Fruit fly (Drosophila melanogaster) whole organism, embryonic: ENCODE results near the gene CG11581.
A peak's percentile ranks its signal among the peaks of the same experiment; 100 is the strongest.

ENCODE experiments used
- CG10543 ChIP-seq: fragments of 200-800 bp; sonication (Bioruptor generic); optimal IDR thresholded peaks from 3 replicates; lab custom pipeline; 2017; ENCODE audit warnings: missing biosample characterization, mild to moderate bottlenecking, missing genetic modification characterization, moderate library complexity
- CG11398 ChIP-seq: fragments of 200-800 bp; sonication (Bioruptor generic); optimal IDR thresholded peaks from 2 replicates; lab custom pipeline; 2016; ENCODE audit warnings: missing biosample characterization, missing genetic modification characterization
- CG12942 ChIP-seq: fragments of 200-800 bp; sonication (Bioruptor generic); optimal IDR thresholded peaks from 3 replicates; lab custom pipeline; 2016; ENCODE audit warnings: missing biosample characterization, missing genetic modification characterization
- CG14710 ChIP-seq: fragments of 200-800 bp; sonication (Bioruptor generic); optimal IDR thresholded peaks from 3 replicates; lab custom pipeline; 2019; ENCODE audit warnings: missing biosample characterization, mild to moderate bottlenecking, missing genetic modification characterization, moderate library complexity
- CG15269 ChIP-seq: fragments of 200-800 bp; sonication (Bioruptor generic); optimal IDR thresholded peaks from 2 replicates; lab custom pipeline; 2018; ENCODE audit warnings: missing biosample characterization, mild to moderate bottlenecking, missing genetic modification characterization, moderate library complexity
- CG17385 ChIP-seq: fragments of 200-800 bp; sonication (Bioruptor generic); optimal IDR thresholded peaks from 3 replicates; lab custom pipeline; 2018; ENCODE audit warnings: missing biosample characterization, mild to moderate bottlenecking, missing genetic modification characterization
- CG18599 ChIP-seq: fragments of 200-800 bp; sonication (Bioruptor generic); optimal IDR thresholded peaks from 3 replicates; lab custom pipeline; 2017; ENCODE audit warnings: missing biosample characterization, missing genetic modification characterization, mild to moderate bottlenecking, moderate library complexity, missing genetic modification reagents
- CG30020 ChIP-seq: fragments of 200-800 bp; optimal IDR thresholded peaks from 2 replicates; lab custom pipeline; 2019; ENCODE audit warnings: missing biosample characterization, mild to moderate bottlenecking, missing genetic modification characterization, moderate library complexity
- CG31388 ChIP-seq: fragments of 200-800 bp; sonication (Bioruptor generic); optimal IDR thresholded peaks from 2 replicates; lab custom pipeline; 2016; ENCODE audit warnings: missing biosample characterization, missing genetic modification characterization
- CG3407 ChIP-seq: fragments of 200-800 bp; sonication (Bioruptor generic); optimal IDR thresholded peaks from 2 replicates; lab custom pipeline; 2018; ENCODE audit warnings: missing biosample characterization, mild to moderate bottlenecking, missing genetic modification characterization
- CG3995 ChIP-seq: fragments of 200-800 bp; sonication (Bioruptor generic); optimal IDR thresholded peaks from 3 replicates; lab custom pipeline; 2016; ENCODE audit warnings: missing biosample characterization, missing genetic modification characterization
- CoRest ChIP-seq: fragments of 200-800 bp; sonication (Bioruptor generic); optimal IDR thresholded peaks from 3 replicates; lab custom pipeline; 2018; ENCODE audit warnings: missing biosample characterization, mild to moderate bottlenecking, missing genetic modification characterization, moderate library complexity
- Drgx ChIP-seq: fragments of 200-800 bp; sonication (Bioruptor generic); IDR thresholded peaks from 2 replicates; pipeline ENCODE4 v1.3.6; 2022; ENCODE audit warnings: missing biosample characterization, missing genetic modification characterization
- Ets65A ChIP-seq: fragments of 200-800 bp; sonication (Bioruptor generic); peaks from one replicate; lab custom pipeline; 2016; ENCODE audit warnings: missing biosample characterization, missing genetic modification characterization
- Kr ChIP-seq: fragments of 200-800 bp; sonication (Bioruptor generic); optimal IDR thresholded peaks from 2 replicates; lab custom pipeline; 2017; ENCODE audit warnings: missing biosample characterization, mild to moderate bottlenecking, missing genetic modification characterization
- Mrtf ChIP-seq: fragments of 200-800 bp; sonication (Bioruptor generic); IDR thresholded peaks from 3 replicates; pipeline ENCODE4 v1.3.6; 2022; ENCODE audit warnings: missing biosample characterization, missing genetic modification characterization
- NFAT ChIP-seq: fragments of 200-800 bp; sonication (Bioruptor generic); IDR thresholded peaks from 2 replicates; pipeline ENCODE4 v1.3.6; 2022; ENCODE audit warnings: missing biosample characterization, missing genetic modification characterization
- Oli ChIP-seq: fragments of 200-800 bp; sonication (Bioruptor generic); optimal IDR thresholded peaks from 2 replicates; lab custom pipeline; 2018; ENCODE audit warnings: missing biosample characterization, mild to moderate bottlenecking, missing genetic modification characterization, moderate library complexity
- PHDP ChIP-seq: fragments of 200-800 bp; sonication (Bioruptor generic); optimal IDR thresholded peaks from 3 replicates; lab custom pipeline; 2018; ENCODE audit warnings: missing biosample characterization, mild to moderate bottlenecking, missing genetic modification characterization, moderate library complexity
- Xbp1 ChIP-seq: fragments of 200-800 bp; sonication (Bioruptor generic); optimal IDR thresholded peaks from 3 replicates; lab custom pipeline; 2016; ENCODE audit warnings: missing biosample characterization, mild to moderate bottlenecking, missing genetic modification characterization
- bigmax ChIP-seq: fragments of 200-800 bp; sonication (Bioruptor generic); optimal IDR thresholded peaks from 2 replicates; lab custom pipeline; 2018; ENCODE audit warnings: missing biosample characterization, mild to moderate bottlenecking, missing genetic modification characterization
- cas ChIP-seq: fragments of 200-800 bp; sonication (Bioruptor generic); IDR thresholded peaks from 2 replicates; pipeline ENCODE4 v1.3.6; 2022; ENCODE audit warnings: missing biosample characterization, missing genetic modification characterization
- chm ChIP-seq: fragments of 200-800 bp; sonication (Bioruptor generic); IDR thresholded peaks from 2 replicates; pipeline ENCODE4 v1.3.6; 2022; ENCODE audit warnings: missing biosample characterization, missing genetic modification characterization
- dimm ChIP-seq: fragments of 200-800 bp; sonication (Bioruptor generic); IDR thresholded peaks from 2 replicates; pipeline ENCODE4 v1.3.6; 2022; ENCODE audit warnings: missing biosample characterization, missing genetic modification characterization
- ftz-f1 ChIP-seq: fragments of 200-800 bp; sonication (Bioruptor generic); optimal IDR thresholded peaks from 2 replicates; lab custom pipeline; 2016; ENCODE audit warnings: missing biosample characterization, missing genetic modification characterization
- grau ChIP-seq: fragments of 200-800 bp; optimal IDR thresholded peaks from 3 replicates; lab custom pipeline; 2019; ENCODE audit warnings: missing biosample characterization, mild to moderate bottlenecking, missing genetic modification characterization, moderate library complexity
- gsb-n ChIP-seq: fragments of 200-800 bp; sonication (Bioruptor generic); optimal IDR thresholded peaks from 3 replicates; lab custom pipeline; 2018; ENCODE audit warnings: missing biosample characterization, mild to moderate bottlenecking, missing genetic modification characterization
- her ChIP-seq: fragments of 200-800 bp; sonication (Bioruptor generic); optimal IDR thresholded peaks from 2 replicates; lab custom pipeline; 2016; ENCODE audit warnings: missing biosample characterization, missing genetic modification characterization
- ind ChIP-seq: fragments of 200-800 bp; sonication (Bioruptor generic); optimal IDR thresholded peaks from 3 replicates; lab custom pipeline; 2016; ENCODE audit warnings: missing biosample characterization, missing genetic modification characterization
- jing ChIP-seq: fragments of 200-800 bp; sonication (Bioruptor generic); optimal IDR thresholded peaks from 2 replicates; lab custom pipeline; 2018; ENCODE audit warnings: missing biosample characterization, mild to moderate bottlenecking, missing genetic modification characterization
- lab ChIP-seq: fragments of 200-800 bp; sonication (Bioruptor generic); optimal IDR thresholded peaks from 3 replicates; lab custom pipeline; 2017; ENCODE audit warnings: missing biosample characterization, missing genetic modification characterization, mild to moderate bottlenecking, moderate library complexity, missing genetic modification reagents
- mirr ChIP-seq: fragments of 200-800 bp; sonication (Bioruptor generic); optimal IDR thresholded peaks from 3 replicates; lab custom pipeline; 2018; ENCODE audit warnings: missing biosample characterization, mild to moderate bottlenecking, missing genetic modification characterization
- nom ChIP-seq: fragments of 200-800 bp; sonication (Bioruptor generic); optimal IDR thresholded peaks from 2 replicates; lab custom pipeline; 2017; ENCODE audit warnings: missing biosample characterization, missing genetic modification characterization, mild to moderate bottlenecking, moderate library complexity, missing genetic modification reagents
- pita ChIP-seq: fragments of 200-800 bp; sonication (Bioruptor generic); optimal IDR thresholded peaks from 2 replicates; lab custom pipeline; 2017; ENCODE audit warnings: missing biosample characterization, mild to moderate bottlenecking, missing genetic modification characterization
- run ChIP-seq: fragments of 200-800 bp; sonication (Bioruptor generic); optimal IDR thresholded peaks from 3 replicates; lab custom pipeline; 2018; ENCODE audit warnings: missing biosample characterization, mild to moderate bottlenecking, missing genetic modification characterization
- scrt ChIP-seq: fragments of 200-800 bp; sonication (Bioruptor generic); optimal IDR thresholded peaks from 2 replicates; lab custom pipeline; 2018; ENCODE audit warnings: missing biosample characterization, mild to moderate bottlenecking, missing genetic modification characterization, moderate library complexity
- sens ChIP-seq: fragments of 200-800 bp; sonication (Bioruptor generic); peaks from one replicate; lab custom pipeline; 2016; ENCODE audit warnings: missing biosample characterization, missing genetic modification characterization
- slbo ChIP-seq: fragments of 200-800 bp; sonication (Bioruptor generic); IDR thresholded peaks from 2 replicates; pipeline ENCODE4 v1.3.6; 2022; ENCODE audit warnings: missing biosample characterization, missing genetic modification characterization
- slou ChIP-seq: fragments of 200-800 bp; sonication (Bioruptor generic); optimal IDR thresholded peaks from 3 replicates; lab custom pipeline; 2016; ENCODE audit warnings: missing biosample characterization, missing genetic modification characterization
- stc ChIP-seq: fragments of 200-800 bp; sonication (Bioruptor generic); IDR thresholded peaks from 2 replicates; pipeline ENCODE4 v1.3.6; 2022; ENCODE audit warnings: missing biosample characterization, missing genetic modification characterization
- zf30C ChIP-seq: fragments of 200-800 bp; sonication (Bioruptor generic); optimal IDR thresholded peaks from 3 replicates; lab custom pipeline; 2018; ENCODE audit warnings: missing biosample characterization, mild to moderate bottlenecking, missing genetic modification characterization
- zfh1 ChIP-seq: fragments of 200-800 bp; sonication (Bioruptor generic); IDR thresholded peaks from 3 replicates; pipeline ENCODE4 v1.3.6; 2022; ENCODE audit warnings: missing biosample characterization, missing genetic modification characterization

Gene CG11581

DNA sequence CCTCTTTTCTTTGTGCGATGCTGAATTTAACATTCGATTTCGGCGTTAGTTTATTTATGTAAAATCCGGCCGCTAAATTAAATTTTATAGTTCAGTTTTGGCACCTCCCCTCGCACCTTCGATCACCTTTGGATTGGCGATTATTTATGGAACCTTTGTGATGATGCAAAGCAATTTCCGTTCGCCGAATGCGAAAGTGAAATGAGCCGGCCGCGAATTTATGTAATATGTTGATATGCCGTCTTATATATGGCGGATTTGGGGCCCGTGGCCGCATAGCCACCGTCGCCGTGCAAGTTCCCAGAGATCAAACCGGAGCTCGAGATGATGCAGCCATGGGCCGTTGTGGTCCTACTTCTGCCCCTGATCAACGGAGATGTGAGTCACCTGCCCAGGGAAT lies at the start of gene CG11581:
Gene CG11581 (plus strand): TSS at position 301 of the 400 bp plus-strand sequence.
- no peak for TF ChIP-seq CG3995 (GFP tag; lab: Kevin White, UChicago)
- no peak for TF ChIP-seq jing
- TF ChIP-seq CG30020, result no peak
- no peak for TF ChIP-seq CG14710
- TF ChIP-seq chm (GFP tag; lab: Robert Waterston, UW), result no peak
- no peak for TF ChIP-seq CG31388 (GFP tag; lab: Kevin White, UChicago)
- TF ChIP-seq slou (GFP tag; lab: Kevin White, UChicago), result no peak
- TF ChIP-seq CG11398 (GFP tag; lab: Kevin White, UChicago), result no peak
- TF ChIP-seq her (GFP tag; lab: Kevin White, UChicago), result no peak
- no peak for TF ChIP-seq ind (GFP tag; lab: Kevin White, UChicago)

DNA sequence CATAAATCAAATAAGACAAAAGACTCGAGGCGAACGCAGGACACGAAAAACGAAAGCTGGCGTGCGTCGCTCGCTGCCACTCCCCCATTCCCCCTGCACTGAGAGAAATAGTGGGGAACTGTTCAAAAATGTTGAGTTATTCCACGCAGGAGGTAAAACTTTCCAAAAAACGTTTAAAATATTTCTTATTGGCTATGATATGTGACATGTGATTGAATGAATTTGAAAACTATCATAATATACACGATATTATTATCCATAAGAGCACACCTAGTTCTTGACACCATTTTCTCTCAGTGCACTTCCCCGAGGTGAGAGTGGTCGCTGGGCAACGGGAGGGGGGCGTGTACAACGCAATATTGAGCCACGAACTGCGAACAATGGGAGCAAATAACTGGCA lies 42.8 kb upstream of the CG11581 start:
- TF ChIP-seq nom (GFP tag; lab: Kevin White, UChicago) (peak; percentile 22), Oli (tag; lab: Kevin White, UChicago) (no peak), CG15269 (tag; lab: Kevin White, UChicago) (no peak)

DNA sequence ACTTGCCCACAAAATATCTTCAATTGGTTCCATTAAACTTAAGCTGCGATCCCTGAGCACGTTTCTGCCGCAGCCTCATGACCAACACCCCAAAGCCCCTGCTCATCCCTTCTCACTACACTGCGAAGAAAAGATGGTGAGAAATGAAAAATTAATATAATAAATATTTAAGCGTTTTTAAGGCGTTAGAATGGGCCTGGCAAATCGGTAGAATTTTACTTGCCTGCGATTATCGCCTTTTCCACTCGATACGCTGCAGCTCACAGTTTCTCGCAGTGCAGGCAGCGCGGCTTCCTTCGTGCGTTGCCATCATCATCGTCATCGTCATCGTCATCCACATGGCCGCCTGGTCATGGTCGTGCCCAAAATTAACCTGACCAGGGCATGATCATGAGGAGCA lies 28.6 kb upstream of the CG11581 start:
- TF ChIP-seq Drgx (GFP tag; lab: Robert Waterston, UW) (0 out of 2 replicates have a peak, but pooled peaks have one; percentile 11), CG3407 (GFP tag; lab: Kevin White, UChicago) (no peak)

DNA sequence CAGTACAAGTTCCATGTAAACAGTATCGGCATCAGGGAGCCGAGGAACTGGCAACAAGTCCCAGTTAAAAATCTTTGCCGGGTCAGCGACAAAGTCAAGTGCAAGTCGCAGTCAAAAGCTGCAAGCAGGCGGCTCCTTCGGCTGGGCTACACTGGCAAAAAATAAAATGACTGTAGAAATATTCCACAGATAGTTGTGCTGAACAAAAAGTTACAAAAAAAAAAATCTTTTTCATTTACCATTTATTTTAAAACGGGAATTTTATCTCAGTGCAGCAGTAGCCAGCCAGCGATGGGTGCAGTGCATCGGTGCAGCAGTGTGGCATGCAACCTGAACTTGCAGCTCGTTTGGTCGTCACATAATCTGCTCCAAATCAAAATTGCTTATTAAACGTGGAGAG lies 27.4 kb upstream of the CG11581 start:
- TF ChIP-seq sens (GFP tag; lab: Kevin White, UChicago), result peak; percentile 6
- TF ChIP-seq Drgx (GFP tag; lab: Robert Waterston, UW), result peak; percentile 71
- TF ChIP-seq lab (GFP tag; lab: Kevin White, UChicago), result no peak
- TF ChIP-seq Mrtf, result no peak

DNA sequence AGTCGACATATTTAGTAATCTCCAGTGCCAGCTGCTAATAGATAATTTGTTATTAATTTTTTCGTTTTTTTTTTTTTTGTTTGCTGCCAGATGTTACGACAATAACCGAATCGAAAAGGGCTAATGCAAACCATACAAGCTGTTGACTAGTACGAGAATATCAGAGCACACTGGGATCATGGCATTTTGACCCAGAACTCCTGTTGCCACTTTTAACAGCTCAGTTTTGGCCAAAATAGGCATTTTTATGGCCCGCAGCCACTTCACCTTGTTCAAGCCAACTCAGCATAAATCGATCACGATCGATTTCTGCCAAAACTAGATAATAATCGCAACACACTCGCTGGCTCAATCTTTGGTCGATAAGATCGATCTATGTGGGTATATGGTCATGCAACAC lies 24.8 kb upstream of the CG11581 start, which contains the start of gene CG12479:
Gene CG12479 (minus strand): TSS at position 101 of the 400 bp plus-strand sequence.
- TF ChIP-seq ftz-f1 (no peak), bigmax (no peak), stc (no peak), pita (no peak), gsb-n (no peak), zf30C (GFP tag; lab: Kevin White, UChicago) (no peak), Ets65A (GFP tag; lab: Kevin White, UChicago) (no peak)

DNA sequence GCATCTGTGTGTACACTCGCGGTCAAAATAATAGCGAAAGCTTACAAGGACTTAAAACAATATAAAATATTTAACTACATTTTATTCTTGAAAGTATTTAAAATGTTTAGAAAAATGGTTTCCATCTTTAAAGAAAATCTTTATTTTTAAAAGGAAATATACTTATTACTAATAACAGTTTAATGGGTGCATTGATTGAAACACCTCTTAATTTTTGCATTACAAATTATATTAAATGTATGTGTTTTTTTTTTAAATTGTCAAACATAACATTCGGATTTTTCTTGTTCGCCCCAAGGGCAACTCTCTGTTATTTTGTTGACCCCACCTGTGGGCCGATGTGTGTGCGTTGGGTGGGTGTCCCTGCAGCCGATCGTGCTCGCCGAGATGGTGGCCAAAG lies 23.0 kb upstream of the CG11581 start:
- TF ChIP-seq Kr (GFP tag; lab: Kevin White, UChicago) (no peak), CG12942 (GFP tag; lab: Kevin White, UChicago) (no peak), zfh1 (GFP tag; lab: Robert Waterston, UW) (no peak), slbo (GFP tag; lab: Robert Waterston, UW) (no peak), dimm (no peak), run (no peak)

DNA sequence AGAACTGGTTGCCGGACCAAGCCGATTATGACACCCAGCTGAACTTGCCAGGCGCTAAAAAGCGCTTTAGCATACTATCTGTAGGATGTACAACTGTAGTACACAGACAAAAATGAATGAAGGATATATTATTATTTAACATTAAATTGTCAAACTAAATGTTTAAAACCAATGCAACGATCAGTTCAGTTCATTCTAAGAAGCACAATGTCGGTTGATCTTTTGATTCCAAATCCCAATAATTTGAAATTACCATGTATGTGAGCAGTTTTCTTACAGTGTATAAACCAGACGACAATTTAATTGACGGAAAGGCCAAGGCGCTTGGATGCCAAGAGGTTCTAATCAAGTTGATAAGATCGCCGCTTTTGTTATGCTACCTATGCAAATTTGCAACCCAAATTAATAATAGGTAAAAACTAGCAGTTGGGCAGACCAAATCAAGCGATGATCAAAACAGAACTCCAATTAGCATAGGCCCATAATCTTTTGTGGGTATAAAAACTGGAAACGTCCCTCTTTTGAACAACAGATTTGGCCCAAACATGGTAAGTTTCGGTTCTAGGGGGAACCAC lies 7.6 kb upstream of the CG11581 start, which contains the start of gene CG12480:
Gene CG12480 (plus strand): TSS at position 525 of the 575 bp plus-strand sequence.
- TF ChIP-seq PHDP (tag; lab: Kevin White, UChicago) (peak; percentile 55), CG18599 (GFP tag; lab: Kevin White, UChicago) (peak; percentile 70), CoRest (tag; lab: Kevin White, UChicago) (peak; percentile 36), mirr (peak; percentile 31), CG17385 (GFP tag; lab: Kevin White, UChicago) (peak; percentile 42), scrt (GFP tag; lab: Kevin White, UChicago) (peak; percentile 63), NFAT (GFP tag; lab: Robert Waterston, UW) (peak; percentile 68), grau (tag; lab: Kevin White, UChicago) (peak; percentile 73), CG10543 (GFP tag; lab: Kevin White, UChicago) (peak; percentile 6), jing (no peak), cas (GFP tag; lab: Robert Waterston, UW) (peak; percentile 54; the same call in 1 of the 2 replicates), Xbp1 (GFP tag; lab: Kevin White, UChicago) (peak; percentile 15)
